Fruit fly (Drosophila melanogaster) whole organism, prepupa: Measurements from ENCODE around the gene Adsl.

ENCODE experiments used
- Blimp-1 ChIP-seq: fragments of 200-800 bp; sonication (Bioruptor generic); optimal IDR thresholded peaks from 3 replicates; lab custom pipeline; 2017; ENCODE audit warnings: missing biosample characterization, missing genetic modification characterization, mild to moderate bottlenecking, moderate library complexity, missing genetic modification reagents
- CG10631 ChIP-seq: fragments of 200-800 bp; sonication (Bioruptor generic); optimal IDR thresholded peaks from 2 replicates; lab custom pipeline; 2016; ENCODE audit warnings: missing biosample characterization, missing genetic modification characterization
- CG10669 ChIP-seq: fragments of 200-800 bp; sonication (Bioruptor generic); optimal IDR thresholded peaks from 3 replicates; lab custom pipeline; 2018; ENCODE audit warnings: missing biosample characterization, mild to moderate bottlenecking, missing genetic modification characterization, moderate library complexity
- CG11762 ChIP-seq: fragments of 200-800 bp; sonication (Bioruptor generic); optimal IDR thresholded peaks from 3 replicates; lab custom pipeline; 2016; ENCODE audit warnings: missing biosample characterization, missing genetic modification characterization; ENCODE audit not compliant: insufficient read depth
- CG11902 ChIP-seq: fragments of 200-800 bp; sonication (Bioruptor generic); optimal IDR thresholded peaks from 3 replicates; lab custom pipeline; 2016; ENCODE audit warnings: missing biosample characterization, missing genetic modification characterization
- CG15336 ChIP-seq: fragments of 200-800 bp; sonication (Bioruptor generic); IDR thresholded peaks from 2 replicates; pipeline ENCODE4 v1.3.6; 2022; ENCODE audit warnings: missing biosample characterization, missing genetic modification characterization
- CG1621 ChIP-seq: fragments of 200-800 bp; sonication (Bioruptor generic); optimal IDR thresholded peaks from 3 replicates; lab custom pipeline; 2018; ENCODE audit warnings: missing biosample characterization, mild to moderate bottlenecking, missing genetic modification characterization
- CG16779 ChIP-seq: fragments of 200-800 bp; sonication (Bioruptor generic); optimal IDR thresholded peaks from 3 replicates; lab custom pipeline; 2017; ENCODE audit warnings: missing biosample characterization, mild to moderate bottlenecking, missing genetic modification characterization
- CG31627 ChIP-seq: fragments of 200-800 bp; sonication (Bioruptor generic); optimal IDR thresholded peaks from 3 replicates; lab custom pipeline; 2016; ENCODE audit warnings: missing biosample characterization, missing genetic modification characterization
- CG32006 ChIP-seq: fragments of 200-800 bp; sonication (Bioruptor generic); optimal IDR thresholded peaks from 3 replicates; lab custom pipeline; 2017; ENCODE audit warnings: missing biosample characterization, mild to moderate bottlenecking, missing genetic modification characterization
- CG34406 ChIP-seq: fragments of 200-800 bp; sonication (Bioruptor generic); optimal IDR thresholded peaks from 3 replicates; lab custom pipeline; 2016; ENCODE audit warnings: missing biosample characterization, missing genetic modification characterization
- CG3919 ChIP-seq: fragments of 200-800 bp; sonication (Bioruptor generic); optimal IDR thresholded peaks from 3 replicates; lab custom pipeline; 2016; ENCODE audit warnings: missing biosample characterization, missing genetic modification characterization
- CG6163 ChIP-seq: fragments of 200-800 bp; sonication (Bioruptor generic); IDR thresholded peaks from 3 replicates; pipeline ENCODE4 v1.3.6; 2022; ENCODE audit warnings: missing biosample characterization, missing genetic modification characterization
- CG6792 ChIP-seq: fragments of 200-800 bp; sonication (Bioruptor generic); optimal IDR thresholded peaks from 3 replicates; lab custom pipeline; 2016; ENCODE audit warnings: missing biosample characterization, missing genetic modification characterization
- CG6808 ChIP-seq: fragments of 200-800 bp; sonication (Bioruptor generic); optimal IDR thresholded peaks from 3 replicates; lab custom pipeline; 2017; ENCODE audit warnings: missing biosample characterization, missing genetic modification characterization, mild to moderate bottlenecking, moderate library complexity, missing genetic modification reagents
- CG6854 ChIP-seq: fragments of 200-800 bp; sonication (Bioruptor generic); optimal IDR thresholded peaks from 2 replicates; lab custom pipeline; 2017; ENCODE audit warnings: missing biosample characterization, mild to moderate bottlenecking, missing genetic modification characterization
- CG8319 ChIP-seq: fragments of 200-800 bp; sonication (Bioruptor generic); optimal IDR thresholded peaks from 3 replicates; lab custom pipeline; 2016; ENCODE audit warnings: missing biosample characterization, missing genetic modification characterization
- CG8632 ChIP-seq: fragments of 200-800 bp; sonication (Bioruptor generic); optimal IDR thresholded peaks from 3 replicates; lab custom pipeline; 2016; ENCODE audit warnings: missing biosample characterization, missing genetic modification characterization
- Eip75B ChIP-seq: fragments of 200-800 bp; sonication (Bioruptor generic); optimal IDR thresholded peaks from 3 replicates; lab custom pipeline; 2016; ENCODE audit warnings: missing biosample characterization, missing genetic modification characterization
- Eip93F ChIP-seq: fragments of 200-800 bp; sonication (Bioruptor generic); optimal IDR thresholded peaks from 2 replicates; lab custom pipeline; 2016; ENCODE audit warnings: missing biosample characterization, mild to moderate bottlenecking, missing genetic modification characterization
- Ets21C ChIP-seq: fragments of 200-800 bp; sonication (Bioruptor generic); optimal IDR thresholded peaks from 3 replicates; lab custom pipeline; 2016; ENCODE audit warnings: missing biosample characterization, missing genetic modification characterization
- Ets96B ChIP-seq: fragments of 200-800 bp; optimal IDR thresholded peaks from 2 replicates; lab custom pipeline; 2019; ENCODE audit warnings: missing biosample characterization, mild to moderate bottlenecking, missing genetic modification characterization, moderate library complexity
- Hr38 ChIP-seq: sonication (Bioruptor generic); optimal IDR thresholded peaks from 2 replicates; lab custom pipeline; 2016; ENCODE audit warnings: missing biosample characterization, missing genetic modification characterization
- Hr39 ChIP-seq: fragments of 200-800 bp; sonication (Bioruptor generic); optimal IDR thresholded peaks from 2 replicates; lab custom pipeline; 2016; ENCODE audit warnings: missing biosample characterization, missing genetic modification characterization
- Lpt ChIP-seq: fragments of 200-800 bp; sonication (Bioruptor generic); optimal IDR thresholded peaks from 3 replicates; lab custom pipeline; 2016; ENCODE audit warnings: missing biosample characterization, missing genetic modification characterization
- Met ChIP-seq: fragments of 200-800 bp; sonication (Bioruptor generic); optimal IDR thresholded peaks from 3 replicates; lab custom pipeline; 2016; ENCODE audit warnings: missing biosample characterization, missing genetic modification characterization
- OdsH ChIP-seq: fragments of 200-800 bp; sonication (Bioruptor generic); optimal IDR thresholded peaks from 3 replicates; lab custom pipeline; 2016; ENCODE audit warnings: missing biosample characterization, missing genetic modification characterization
- Smox ChIP-seq: fragments of 200-800 bp; sonication (Bioruptor generic); optimal IDR thresholded peaks from 3 replicates; lab custom pipeline; 2016; ENCODE audit warnings: missing biosample characterization, missing genetic modification characterization
- Sox102F ChIP-seq: fragments of 200-800 bp; sonication (Bioruptor generic); optimal IDR thresholded peaks from 2 replicates; lab custom pipeline; 2016; ENCODE audit warnings: missing biosample characterization, mild to moderate bottlenecking, missing genetic modification characterization
- Sox14 ChIP-seq: fragments of 200-800 bp; sonication (Bioruptor generic); optimal IDR thresholded peaks from 3 replicates; lab custom pipeline; 2016; ENCODE audit warnings: missing biosample characterization, missing genetic modification characterization
- Sox15 ChIP-seq: fragments of 200-800 bp; sonication (Bioruptor generic); optimal IDR thresholded peaks from 3 replicates; lab custom pipeline; 2016; ENCODE audit warnings: missing biosample characterization, missing genetic modification characterization
- achi ChIP-seq: fragments of 200-800 bp; sonication (Bioruptor generic); optimal IDR thresholded peaks from 3 replicates; lab custom pipeline; 2016; ENCODE audit warnings: missing biosample characterization, missing genetic modification characterization
- acj6 ChIP-seq: fragments of 200-800 bp; sonication (Bioruptor generic); optimal IDR thresholded peaks from 3 replicates; lab custom pipeline; 2016; ENCODE audit warnings: missing biosample characterization, missing genetic modification characterization
- cyc ChIP-seq: fragments of 200-800 bp; sonication (Bioruptor generic); optimal IDR thresholded peaks from 3 replicates; lab custom pipeline; 2016; ENCODE audit warnings: missing biosample characterization, missing genetic modification characterization
- eg ChIP-seq: fragments of 200-800 bp; sonication (Bioruptor generic); IDR thresholded peaks from 3 replicates; pipeline ENCODE4 v1.3.6; 2022; ENCODE audit warnings: missing biosample characterization, missing genetic modification characterization
- esn ChIP-seq: fragments of 200-800 bp; sonication (Bioruptor generic); optimal IDR thresholded peaks from 2 replicates; lab custom pipeline; 2016; ENCODE audit warnings: missing biosample characterization, mild to moderate bottlenecking, missing genetic modification characterization, moderate library complexity
- fkh ChIP-seq: fragments of 200-800 bp; sonication (Bioruptor generic); optimal IDR thresholded peaks from 3 replicates; lab custom pipeline; 2017; ENCODE audit warnings: missing biosample characterization, mild to moderate bottlenecking, missing genetic modification characterization, moderate library complexity
- lz ChIP-seq: fragments of 200-800 bp; sonication (Bioruptor generic); optimal IDR thresholded peaks from 3 replicates; lab custom pipeline; 2016; ENCODE audit warnings: missing biosample characterization, missing genetic modification characterization
- pdm3 ChIP-seq: fragments of 200-800 bp; sonication (Bioruptor generic); optimal IDR thresholded peaks from 3 replicates; lab custom pipeline; 2016; ENCODE audit warnings: missing biosample characterization, missing genetic modification characterization
- salr ChIP-seq, 2 experiments: fragments of 200-800 bp; sonication (Bioruptor generic); optimal IDR thresholded peaks; 3 replicates each; lab custom pipeline; 2016 to 2018; ENCODE audit warnings: missing biosample characterization in 2 of 2, missing genetic modification characterization in 2 of 2, mild to moderate bottlenecking in 1 of 2
- spab ChIP-seq: fragments of 200-800 bp; sonication (Bioruptor generic); optimal IDR thresholded peaks from 2 replicates; lab custom pipeline; 2017; ENCODE audit warnings: missing biosample characterization, mild to moderate bottlenecking, missing genetic modification characterization, missing genetic modification reagents
- ss ChIP-seq, 2 experiments: fragments of 200-800 bp; sonication (Bioruptor generic); optimal IDR thresholded peaks; 2 replicates in 1 of 2; 3 replicates in 1 of 2; lab custom pipeline; 2017 to 2018; ENCODE audit warnings: mild to moderate bottlenecking in 2 of 2, missing biosample characterization in 2 of 2, missing genetic modification characterization in 2 of 2, moderate library complexity in 1 of 2
- svp ChIP-seq: fragments of 200-800 bp; sonication (Bioruptor generic); peaks from one replicate; lab custom pipeline; 2016; ENCODE audit warnings: missing biosample characterization, missing genetic modification characterization
- topi ChIP-seq: fragments of 200-800 bp; sonication (Bioruptor generic); optimal IDR thresholded peaks from 3 replicates; lab custom pipeline; 2016; ENCODE audit warnings: missing biosample characterization, missing genetic modification characterization

Gene Adsl

dm6 chr3R:16986181-16987074 is 34.5 kb downstream of the Adsl start (continued):
- TF ChIP-seq pdm3 (GFP tag; lab: Kevin White, UChicago) (peak; percentile 91), CG16779 (tag; lab: Kevin White, UChicago) (peak; percentile 83), CG31627 (GFP tag; lab: Kevin White, UChicago) (peak; percentile 93), CG3919 (peak; percentile 89), Hr38 (GFP tag; lab: Kevin White, UChicago) (peak; percentile 82), CG8632 (GFP tag; lab: Kevin White, UChicago) (peak; percentile 84), CG8319 (GFP tag; lab: Kevin White, UChicago) (peak; percentile 81), Smox (GFP tag; lab: Kevin White, UChicago) (peak; percentile 87), topi (GFP tag; lab: Kevin White, UChicago) (peak; percentile 88), OdsH (GFP tag; lab: Kevin White, UChicago) (peak; percentile 90), Ets96B (peak; percentile 82), Sox102F (GFP tag; lab: Kevin White, UChicago) (peak; percentile 88), CG10631 (peak; percentile 85), Eip93F (GFP tag; lab: Kevin White, UChicago) (peak; percentile 68), CG10669 (peak; percentile 84), esn (peak; percentile 92), eg (GFP tag; lab: Robert Waterston, UW) (peak; percentile 98), acj6 (GFP tag; lab: Kevin White, UChicago) (peak; percentile 90), CG6163 (GFP tag; lab: Robert Waterston, UW) (peak; percentile 96), CG6808 (GFP tag; lab: Kevin White, UChicago) (peak; percentile 77), Ets21C (GFP tag; lab: Kevin White, UChicago) (peak; percentile 88), Lpt (GFP tag; lab: Kevin White, UChicago) (peak; percentile 87), CG11902 (GFP tag; lab: Kevin White, UChicago) (peak; percentile 91), CG6854 (GFP tag; lab: Kevin White, UChicago) (peak; percentile 51), CG34406 (GFP tag; lab: Kevin White, UChicago) (peak; percentile 83), CG32006 (GFP tag; lab: Kevin White, UChicago) (peak; percentile 94)

- 0 out of 2 replicates have a peak, but pooled peaks have one; percentile 16 for TF ChIP-seq CG15336 (GFP tag; lab: Robert Waterston, UW)
- no peak for TF ChIP-seq Hr38 (GFP tag; lab: Kevin White, UChicago)
- peak; percentile 81 for TF ChIP-seq CG31627 (GFP tag; lab: Kevin White, UChicago)
- TF ChIP-seq topi (GFP tag; lab: Kevin White, UChicago) = peak; percentile 73
- TF ChIP-seq CG10669 = no peak
- no peak for TF ChIP-seq CG11762 (GFP tag; lab: Kevin White, UChicago)
- peak; percentile 41 for TF ChIP-seq CG6792
- no peak for TF ChIP-seq CG6163 (GFP tag; lab: Robert Waterston, UW)
- TF ChIP-seq Sox15 (GFP tag; lab: Kevin White, UChicago) = peak; percentile 32
- peak; percentile 5 for TF ChIP-seq CG10631
- peak; percentile 50 for TF ChIP-seq acj6 (GFP tag; lab: Kevin White, UChicago)
- TF ChIP-seq svp = peak; percentile 86
- TF ChIP-seq CG8319 (GFP tag; lab: Kevin White, UChicago) = peak; percentile 5
- TF ChIP-seq Ets21C (GFP tag; lab: Kevin White, UChicago) = peak; percentile 56
- no peak for TF ChIP-seq fkh (GFP tag; lab: Kevin White, UChicago)
- no peak for TF ChIP-seq spab (GFP tag; lab: Kevin White, UChicago)
- TF ChIP-seq CG1621 (tag; lab: Kevin White, UChicago) = no peak
- TF ChIP-seq Sox14 (GFP tag; lab: Kevin White, UChicago) = peak; percentile 52
- peak; percentile 17 for TF ChIP-seq CG8632 (GFP tag; lab: Kevin White, UChicago)
- no peak for TF ChIP-seq ss (GFP tag; optimal IDR thresholded peaks at IDR 0.05; lab: Kevin White, UChicago)
- peak; percentile 12 for TF ChIP-seq CG3919
- peak; percentile 75 for TF ChIP-seq esn
- no peak for TF ChIP-seq salr (GFP tag; optimal IDR thresholded peaks at IDR 0.05; lab: Kevin White, UChicago)
- peak; percentile 82 for TF ChIP-seq Hr39
- TF ChIP-seq Sox102F (GFP tag; lab: Kevin White, UChicago) = peak; percentile 67
- TF ChIP-seq Met (GFP tag; lab: Kevin White, UChicago) = peak; percentile 43
- peak; percentile 13 for TF ChIP-seq achi
- peak; percentile 20 for TF ChIP-seq Blimp-1 (GFP tag; lab: Kevin White, UChicago)
- TF ChIP-seq OdsH (GFP tag; lab: Kevin White, UChicago) = peak; percentile 32
- peak; percentile 77 for TF ChIP-seq cyc (GFP tag; lab: Kevin White, UChicago)
- peak; percentile 8 for TF ChIP-seq pdm3 (GFP tag; lab: Kevin White, UChicago)
- TF ChIP-seq lz (GFP tag; lab: Kevin White, UChicago) = peak; percentile 77
- TF ChIP-seq CG11902 (GFP tag; lab: Kevin White, UChicago) = peak; percentile 30
- TF ChIP-seq Eip93F (GFP tag; lab: Kevin White, UChicago) = no peak
- peak; percentile 19 for TF ChIP-seq CG34406 (GFP tag; lab: Kevin White, UChicago)
- TF ChIP-seq Eip75B (GFP tag; lab: Kevin White, UChicago) = peak; percentile 10
- TF ChIP-seq Smox (GFP tag; lab: Kevin White, UChicago) = peak; percentile 70
Measured at dm6 chr3R:16985547-16985946, 35.4 kb downstream of the Adsl start.
